Fruit fly (Drosophila melanogaster) whole organism: Measurements from ENCODE around the gene mthl9.

Source experiments
- CG8478 ChIP-seq: fragments of >200 bp; optimal IDR thresholded peaks from 2 replicates; lab custom pipeline; 2018; ENCODE audit warnings: inconsistent platforms
- EcR ChIP-seq, 2 experiments: fragments of >200 bp; optimal IDR thresholded peaks; 2 replicates each; lab custom pipeline; 2017; ENCODE audit warnings: missing biosample characterization in 2 of 2, missing genetic modification characterization in 2 of 2, missing genetic modification reagents in 2 of 2
- psq ChIP-seq: fragments of >200 bp; optimal IDR thresholded peaks from 2 replicates; lab custom pipeline; 2017
- usp ChIP-seq: fragments of >200 bp; optimal IDR thresholded peaks from 2 replicates; lab custom pipeline; 2017; ENCODE audit warnings: missing biosample characterization, missing genetic modification characterization, mixed read lengths

- TF ChIP-seq psq (lab: Kevin White, UChicago) (no peak), EcR (GFP tag; optimal IDR thresholded peaks at IDR 0.05; lab: Kevin White, UChicago) (no peak), CG8478 (lab: Kevin White, UChicago) (no peak), usp (GFP tag; lab: Kevin White, UChicago) (no peak)
Measured at dm6 chr3L:340569-340968, 8.5 kb upstream of the mthl9 start.
